Worm (Caenorhabditis elegans) whole organism, young adult: ENCODE results near the gene acp-1.

Experiments
- B0019.2 ChIP-seq: fragments of 200-800 bp; sonication (Bioruptor generic); conservative IDR thresholded peaks from 2 replicates; pipeline ENCODE4 v1.3.6; 2022; ENCODE audit warnings: missing genetic modification reagents, missing genetic modification characterization, missing compliant biosample characterization
- B0336.3 ChIP-seq: fragments of 200-800 bp; sonication (Bioruptor generic); IDR thresholded peaks from 2 replicates; pipeline ENCODE4 v1.3.6; 2022; ENCODE audit warnings: missing genetic modification characterization, missing compliant biosample characterization
- C06A6.2 ChIP-seq: fragments of 200-800 bp; sonication (Bioruptor generic); conservative IDR thresholded peaks from 2 replicates; pipeline ENCODE4 v1.3.6; 2022; ENCODE audit warnings: missing genetic modification characterization, missing compliant biosample characterization
- C17E4.6 ChIP-seq: fragments of 200-800 bp; sonication (Bioruptor generic); IDR thresholded peaks from 2 replicates; pipeline ENCODE4 v1.3.6; 2022; ENCODE audit warnings: missing genetic modification reagents, missing genetic modification characterization, missing compliant biosample characterization
- D2030.7 ChIP-seq: fragments of 200-800 bp; sonication (Bioruptor generic); IDR thresholded peaks from 2 replicates; pipeline ENCODE4 v1.3.6; 2022; ENCODE audit warnings: missing genetic modification reagents, missing genetic modification characterization, missing compliant biosample characterization
- F33H1.4 ChIP-seq: fragments of 200-800 bp; sonication (Bioruptor generic); IDR thresholded peaks from 2 replicates; pipeline ENCODE4 v1.3.6; 2022; ENCODE audit warnings: missing genetic modification reagents, missing genetic modification characterization, missing compliant biosample characterization
- F37B4.10 ChIP-seq: fragments of 200-800 bp; sonication (Bioruptor generic); IDR thresholded peaks from 2 replicates; pipeline ENCODE4 v1.3.6; 2022; ENCODE audit warnings: missing genetic modification characterization, missing compliant biosample characterization
- F55B11.4 ChIP-seq: sonication (generic microtip); optimal IDR thresholded peaks from 2 replicates; lab custom pipeline; 2016; ENCODE audit warnings: missing compliant biosample characterization, missing genetic modification characterization, borderline replicate concordance; ENCODE audit not compliant: insufficient read depth
- F57C9.4 ChIP-seq: sonication (generic microtip); optimal IDR thresholded peaks from 2 replicates; lab custom pipeline; 2017; ENCODE audit warnings: mild to moderate bottlenecking, missing genetic modification characterization, missing compliant biosample characterization
- T07F8.4 ChIP-seq: sonication (generic microtip); optimal IDR thresholded peaks from 2 replicates; lab custom pipeline; 2016; ENCODE audit warnings: mild to moderate bottlenecking, missing genetic modification characterization, moderate library complexity, missing compliant biosample characterization
- Y67H2A.10 ChIP-seq: fragments of 200-800 bp; sonication (Bioruptor generic); conservative IDR thresholded peaks from 2 replicates; pipeline ENCODE4 v1.3.6; 2022; ENCODE audit warnings: missing genetic modification reagents, missing genetic modification characterization, missing compliant biosample characterization
- Y95B8A.8 ChIP-seq: fragments of 200-800 bp; sonication (Bioruptor generic); IDR thresholded peaks from 2 replicates; pipeline ENCODE4 v1.3.6; 2022; ENCODE audit warnings: missing genetic modification reagents, missing genetic modification characterization, missing compliant biosample characterization
- aptf-3 ChIP-seq: fragments of 200-800 bp; sonication (Bioruptor generic); IDR thresholded peaks from 2 replicates; pipeline ENCODE4 v1.3.6; 2022; ENCODE audit warnings: missing genetic modification characterization, missing compliant biosample characterization
- attf-5 ChIP-seq: fragments of 200-800 bp; sonication (Bioruptor generic); optimal IDR thresholded peaks from 2 replicates; lab custom pipeline; 2018; ENCODE audit warnings: mild to moderate bottlenecking, missing genetic modification characterization, missing compliant biosample characterization
- bed-2 ChIP-seq: fragments of 200-800 bp; sonication (Bioruptor generic); IDR thresholded peaks from 2 replicates; pipeline ENCODE4 v1.3.6; 2022; ENCODE audit warnings: missing genetic modification reagents, missing genetic modification characterization, missing compliant biosample characterization
- ccch-3 ChIP-seq: fragments of 200-800 bp; sonication (Bioruptor generic); optimal IDR thresholded peaks from 2 replicates; lab custom pipeline; 2018; ENCODE audit warnings: mild to moderate bottlenecking, missing genetic modification characterization, missing compliant biosample characterization
- ceh-100 ChIP-seq: fragments of 200-800 bp; sonication (Bioruptor generic); IDR thresholded peaks from 2 replicates; pipeline ENCODE4 v1.3.6; 2022; ENCODE audit warnings: missing genetic modification reagents, missing genetic modification characterization, missing compliant biosample characterization
- die-1 ChIP-seq: sonication (generic microtip); optimal IDR thresholded peaks from 2 replicates; lab custom pipeline; 2016; ENCODE audit warnings: missing genotype, mild to moderate bottlenecking, missing genetic modification characterization, missing compliant biosample characterization
- dox-1 ChIP-seq: fragments of 200-800 bp; sonication (Bioruptor generic); IDR thresholded peaks from 2 replicates; pipeline ENCODE4 v1.3.6; 2022; ENCODE audit warnings: missing genetic modification reagents, missing genetic modification characterization, missing compliant biosample characterization
- dpff-1 ChIP-seq: sonication (generic microtip); optimal IDR thresholded peaks from 2 replicates; lab custom pipeline; 2017; ENCODE audit warnings: mild to moderate bottlenecking, missing genetic modification characterization, missing compliant biosample characterization
- dpl-1 ChIP-seq: fragments of 150-350 bp; optimal IDR thresholded peaks from 2 replicates; lab custom pipeline; 2014; ENCODE audit warnings: missing biosample characterization, missing genetic modification reagents, missing genetic modification characterization
- egrh-3 ChIP-seq: fragments of 200-800 bp; sonication (Bioruptor generic); IDR thresholded peaks from 2 replicates; pipeline ENCODE4 v1.3.6; 2022; ENCODE audit warnings: missing genetic modification reagents, missing genetic modification characterization, missing compliant biosample characterization
- hlh-12 ChIP-seq: sonication (generic microtip); optimal IDR thresholded peaks from 2 replicates; lab custom pipeline; 2016; ENCODE audit warnings: missing genetic modification characterization, missing compliant biosample characterization
- hmg-1.2 ChIP-seq: fragments of 200-800 bp; sonication (Bioruptor generic); IDR thresholded peaks from 2 replicates; pipeline ENCODE4 v1.3.6; 2022; ENCODE audit warnings: missing genetic modification reagents, missing genetic modification characterization, missing compliant biosample characterization
- hsf-1 ChIP-seq: fragments of 200-800 bp; sonication (Bioruptor generic); IDR thresholded peaks from 2 replicates; pipeline ENCODE4 v1.3.6; 2022; ENCODE audit warnings: missing genetic modification reagents, missing genetic modification characterization, missing compliant biosample characterization
- let-526 ChIP-seq: fragments of 200-800 bp; sonication (Bioruptor generic); IDR thresholded peaks from 2 replicates; pipeline ENCODE4 v1.3.6; 2022; ENCODE audit warnings: missing genetic modification reagents, missing genetic modification characterization, missing compliant biosample characterization
- let-607 ChIP-seq, 2 experiments: fragments of 200-800 bp in 1 of 2; sonication (Bioruptor generic) in 1 of 2; sonication (generic microtip) in 1 of 2; optimal IDR thresholded peaks; 2 replicates each; lab custom pipeline; 2016 to 2018; ENCODE audit warnings: mild to moderate bottlenecking in 2 of 2, missing compliant biosample characterization in 2 of 2, missing genetic modification characterization in 2 of 2, moderate library complexity in 2 of 2, missing genotype in 1 of 2
- lin-54 ChIP-seq: fragments of 200-800 bp; sonication (Bioruptor generic); optimal IDR thresholded peaks from 2 replicates; lab custom pipeline; 2018; ENCODE audit warnings: mild to moderate bottlenecking, missing genetic modification characterization, missing compliant biosample characterization
- lir-1 ChIP-seq: fragments of 200-800 bp; sonication (Bioruptor generic); conservative IDR thresholded peaks from 2 replicates; pipeline ENCODE4 v1.3.6; 2022; ENCODE audit warnings: missing genetic modification reagents, missing genetic modification characterization, missing compliant biosample characterization
- madf-10 ChIP-seq: sonication (generic microtip); optimal IDR thresholded peaks from 2 replicates; lab custom pipeline; 2016; ENCODE audit warnings: mild to moderate bottlenecking, missing genetic modification characterization, missing compliant biosample characterization
- madf-8 ChIP-seq: fragments of 200-800 bp; sonication (Bioruptor generic); conservative IDR thresholded peaks from 2 replicates; pipeline ENCODE4 v1.3.6; 2022; ENCODE audit warnings: missing genetic modification reagents, missing genetic modification characterization, missing compliant biosample characterization
- mel-28 ChIP-seq: sonication (generic microtip); optimal IDR thresholded peaks from 2 replicates; lab custom pipeline; 2016; ENCODE audit warnings: borderline replicate concordance, mild to moderate bottlenecking, missing genetic modification characterization, missing compliant biosample characterization
- nfya-2 ChIP-seq: fragments of 200-800 bp; sonication (Bioruptor generic); IDR thresholded peaks from 2 replicates; pipeline ENCODE4 v1.3.6; 2022; ENCODE audit warnings: missing genetic modification reagents, missing genetic modification characterization, missing compliant biosample characterization
- nfyb-1 ChIP-seq: fragments of 200-800 bp; sonication (Bioruptor generic); IDR thresholded peaks from 2 replicates; pipeline ENCODE4 v1.3.6; 2022; ENCODE audit warnings: missing genetic modification reagents, missing genetic modification characterization, missing compliant biosample characterization
- nhr-90 ChIP-seq: sonication (generic microtip); optimal IDR thresholded peaks from 2 replicates; lab custom pipeline; 2016; ENCODE audit warnings: missing genotype, mild to moderate bottlenecking, missing genetic modification characterization, missing compliant biosample characterization
- pha-4 ChIP-seq: fragments of 150-350 bp; sonication (generic microtip); optimal IDR thresholded peaks from 2 replicates; lab custom pipeline; 2014; ENCODE audit warnings: missing biosample characterization, missing genetic modification reagents, missing genetic modification characterization
- rec-8 ChIP-seq, 2 experiments: sonication (generic microtip); optimal IDR thresholded peaks; 2 replicates each; lab custom pipeline; 2016; ENCODE audit warnings: mild to moderate bottlenecking in 2 of 2, missing genetic modification characterization in 2 of 2, missing genetic modification reagents in 2 of 2, missing genotype in 2 of 2, missing biosample characterization in 1 of 2, missing compliant biosample characterization in 1 of 2, moderate library complexity in 1 of 2
- repo-1 ChIP-seq: sonication (generic microtip); optimal IDR thresholded peaks from 2 replicates; lab custom pipeline; 2017; ENCODE audit warnings: mild to moderate bottlenecking, missing genetic modification characterization, missing compliant biosample characterization
- sdz-38 ChIP-seq: sonication (generic microtip); optimal IDR thresholded peaks from 2 replicates; lab custom pipeline; 2016; ENCODE audit warnings: missing genotype, missing genetic modification characterization, missing compliant biosample characterization
- sptf-2 ChIP-seq: fragments of 200-800 bp; sonication (Bioruptor generic); optimal IDR thresholded peaks from 2 replicates; lab custom pipeline; 2018; ENCODE audit warnings: mild to moderate bottlenecking, missing genetic modification characterization, missing compliant biosample characterization
- tbp1 ChIP-seq: fragments of 200-800 bp; sonication (Bioruptor generic); optimal IDR thresholded peaks from 2 replicates; lab custom pipeline; 2018; ENCODE audit warnings: mild to moderate bottlenecking, missing genetic modification characterization, missing compliant biosample characterization
- xnd-1 ChIP-seq: sonication (generic microtip); optimal IDR thresholded peaks from 2 replicates; lab custom pipeline; 2016; ENCODE audit warnings: missing genotype, missing genetic modification reagents, missing genetic modification characterization, missing compliant biosample characterization
- ztf-28 ChIP-seq: fragments of 200-800 bp; sonication (Bioruptor generic); IDR thresholded peaks from 2 replicates; pipeline ENCODE4 v1.3.6; 2022; ENCODE audit warnings: missing genetic modification reagents, missing genetic modification characterization, missing compliant biosample characterization
- ztf-3 ChIP-seq: fragments of 200-800 bp; sonication (Bioruptor generic); optimal IDR thresholded peaks from 2 replicates; lab custom pipeline; 2018; ENCODE audit warnings: mild to moderate bottlenecking, missing genetic modification characterization, missing compliant biosample characterization
- ztf-6 ChIP-seq: fragments of 200-800 bp; sonication (Bioruptor generic); IDR thresholded peaks from 2 replicates; pipeline ENCODE4 v1.3.6; 2022; ENCODE audit warnings: missing genetic modification reagents, missing genetic modification characterization, missing compliant biosample characterization

acp-1 gene

ce11 chrX:3393562-3393961 lies 8.3 kb upstream of the acp-1 start, which contains the start of gene slcf-2:
TSS of gene slcf-2 (plus strand) at chrX:3393862.
- TF ChIP-seq ztf-28 (GFP tag; lab: Robert Waterston, UW): no peak
- no peak for TF ChIP-seq bed-2
- no peak for TF ChIP-seq D2030.7 (GFP tag; lab: Robert Waterston, UW)
- no peak for TF ChIP-seq let-526 (GFP tag; lab: Robert Waterston, UW)
- no peak for TF ChIP-seq T07F8.4
- no peak for TF ChIP-seq dpl-1 (GFP tag; lab: Kevin White, UChicago)
- TF ChIP-seq xnd-1: no peak
- no peak for TF ChIP-seq lin-54 (GFP tag; lab: Kevin White, UChicago)
- no peak for TF ChIP-seq ccch-3 (GFP tag; lab: Kevin White, UChicago)
- TF ChIP-seq B0336.3 (GFP tag; lab: Robert Waterston, UW): no peak
- no peak for TF ChIP-seq nfyb-1 (GFP tag; lab: Robert Waterston, UW)
- no peak for TF ChIP-seq rec-8 (tag; optimal IDR thresholded peaks at IDR 0.05; lab: Kevin White, UChicago)
- no peak for TF ChIP-seq attf-5 (GFP tag; lab: Kevin White, UChicago)
- no peak for TF ChIP-seq dox-1 (GFP tag; lab: Robert Waterston, UW)
- TF ChIP-seq ceh-100: no peak

- TF ChIP-seq hmg-1.2 (GFP tag; lab: Robert Waterston, UW) (no peak), nhr-90 (tag; lab: Kevin White, UChicago) (no peak), let-607 (tag; optimal IDR thresholded peaks at IDR 0.05; lab: Kevin White, UChicago) (no peak), pha-4 (tag; lab: Kevin White, UChicago) (no peak), F55B11.4 (tag; lab: Kevin White, UChicago) (no peak), egrh-3 (GFP tag; lab: Robert Waterston, UW) (no peak), dpl-1 (GFP tag; lab: Kevin White, UChicago) (no peak), lir-1 (no peak), die-1 (tag; lab: Kevin White, UChicago) (no peak), Y95B8A.8 (no peak), F57C9.4 (tag; lab: Kevin White, UChicago) (no peak), hsf-1 (GFP tag; lab: Robert Waterston, UW) (no peak), aptf-3 (GFP tag; lab: Robert Waterston, UW) (no peak), nfya-2 (GFP tag; lab: Robert Waterston, UW) (no peak), madf-10 (tag; lab: Kevin White, UChicago) (no peak), dpff-1 (tag; lab: Kevin White, UChicago) (no peak), sdz-38 (tag; lab: Kevin White, UChicago) (no peak), ztf-6 (GFP tag; lab: Robert Waterston, UW) (no peak)
Observed at ce11 chrX:3380167-3380566, 5.1 kb downstream of the acp-1 start, which contains the start of gene ZK563.7. TSS of gene ZK563.7 (plus strand) at chrX:3380467.

- TF ChIP-seq ztf-3 (GFP tag; lab: Kevin White, UChicago) (no peak), C17E4.6 (no peak), nfyb-1 (GFP tag; lab: Robert Waterston, UW) (no peak), B0019.2 (no peak), C06A6.2 (GFP tag; lab: Robert Waterston, UW) (no peak), tbp1 (GFP tag; lab: Kevin White, UChicago) (no peak), mel-28 (tag; lab: Kevin White, UChicago) (no peak), hsf-1 (GFP tag; lab: Robert Waterston, UW) (no peak), F33H1.4 (no peak), repo-1 (tag; lab: Kevin White, UChicago) (no peak), hlh-12 (tag; lab: Kevin White, UChicago) (no peak), madf-8 (GFP tag; lab: Robert Waterston, UW) (no peak), F37B4.10 (GFP tag; lab: Robert Waterston, UW) (no peak), dpff-1 (tag; lab: Kevin White, UChicago) (no peak), let-526 (GFP tag; lab: Robert Waterston, UW) (no peak), sptf-2 (GFP tag; lab: Kevin White, UChicago) (no peak), Y67H2A.10 (GFP tag; lab: Robert Waterston, UW) (no peak)
Observed at ce11 chrX:3379114-3379513, 6.1 kb downstream of the acp-1 start, which contains the start of gene sorf-1. TSS of gene sorf-1 (minus strand) at chrX:3379248.
